Worm (Caenorhabditis elegans): ENCODE data around the gene Y2H9A.4.

ce11 chrV:13426764-13427163 lies 18.9 kb upstream of the Y2H9A.4 start, which contains the start of gene srd-18:
- no peak for TF ChIP-seq W03F9.2 (tag; optimal IDR thresholded peaks at IDR 0.05)
- TF ChIP-seq him-1 (tag; optimal IDR thresholded peaks at IDR 0.05) = no peak
